Fruit fly (Drosophila melanogaster) whole organism, adult: ENCODE data around the gene mRpS26.

Experiments used
- CG11617 ChIP-seq: fragments of 200-800 bp; sonication (Bioruptor generic); optimal IDR thresholded peaks from 2 replicates; lab custom pipeline; 2017; ENCODE audit warnings: mild to moderate bottlenecking, missing biosample characterization, missing genetic modification reagents, missing genetic modification characterization
- CG14711 ChIP-seq: fragments of 200-800 bp; sonication (Bioruptor generic); optimal IDR thresholded peaks from 2 replicates; lab custom pipeline; 2018; ENCODE audit warnings: missing biosample characterization, mild to moderate bottlenecking, missing genetic modification characterization, moderate library complexity
- CG1620 ChIP-seq: fragments of 200-800 bp; sonication (Bioruptor generic); optimal IDR thresholded peaks from 2 replicates; lab custom pipeline; 2016; ENCODE audit warnings: missing biosample characterization, missing genetic modification characterization
- CG33017 ChIP-seq: fragments of 200-800 bp; sonication (Bioruptor generic); optimal IDR thresholded peaks from 2 replicates; lab custom pipeline; 2018; ENCODE audit warnings: missing biosample characterization, mild to moderate bottlenecking, missing genetic modification characterization, moderate library complexity
- CG7045 ChIP-seq: fragments of 200-800 bp; sonication (Bioruptor generic); optimal IDR thresholded peaks from 2 replicates; lab custom pipeline; 2017; ENCODE audit warnings: missing biosample characterization, mild to moderate bottlenecking, missing genetic modification characterization
- bab1 ChIP-seq: fragments of 200-800 bp; sonication (Bioruptor generic); optimal IDR thresholded peaks from 3 replicates; lab custom pipeline; 2019; ENCODE audit warnings: missing biosample characterization, mild to moderate bottlenecking, missing genetic modification characterization, moderate library complexity
- cic ChIP-seq: fragments of 200-800 bp; sonication (Bioruptor generic); optimal IDR thresholded peaks from 2 replicates; lab custom pipeline; 2017; ENCODE audit warnings: missing biosample characterization, mild to moderate bottlenecking, missing genetic modification characterization, moderate library complexity

- TF ChIP-seq CG14711 (no peak), CG1620 (GFP tag; lab: Kevin White, UChicago) (no peak), cic (no peak), CG33017 (tag; lab: Kevin White, UChicago) (no peak), bab1 (GFP tag; lab: Kevin White, UChicago) (no peak), CG11617 (no peak), CG7045 (GFP tag; lab: Kevin White, UChicago) (no peak)
Observed at dm6 chr3L:18074988-18075387, 31.4 kb upstream of the mRpS26 start.
